Worm (Caenorhabditis elegans) whole organism, mixed stage, embryonic: ENCODE data around the gene Y42A5A.5.

ENCODE experiments used
- M03D4.4 ChIP-seq: sonication (generic microtip); optimal IDR thresholded peaks from 2 replicates; lab custom pipeline; 2017; ENCODE audit warnings: mild to moderate bottlenecking, missing genetic modification characterization, missing compliant biosample characterization
- bed-3 ChIP-seq: fragments of 200-800 bp; sonication (Bioruptor generic); optimal IDR thresholded peaks from 3 replicates; lab custom pipeline; 2018; ENCODE audit warnings: mild to moderate bottlenecking, missing genetic modification characterization, moderate library complexity, missing compliant biosample characterization
- blmp-1 ChIP-seq: fragments of 150-350 bp; optimal IDR thresholded peaks from 2 replicates; lab custom pipeline; 2014; ENCODE audit warnings: missing biosample characterization, missing genetic modification characterization
- ceh-39 ChIP-seq: fragments of 150-350 bp; optimal IDR thresholded peaks from 2 replicates; lab custom pipeline; 2014; ENCODE audit warnings: missing biosample characterization, missing genetic modification characterization
- ceh-43 ChIP-seq: fragments of 200-800 bp; sonication (Bioruptor generic); optimal IDR thresholded peaks from 2 replicates; lab custom pipeline; 2018; ENCODE audit warnings: mild to moderate bottlenecking, missing genetic modification characterization, moderate library complexity, missing compliant biosample characterization
- ceh-83 ChIP-seq: fragments of 200-800 bp; sonication (Bioruptor generic); optimal IDR thresholded peaks from 2 replicates; lab custom pipeline; 2018; ENCODE audit warnings: mild to moderate bottlenecking, missing genetic modification characterization, missing compliant biosample characterization
- ces-1 ChIP-seq: fragments of 150-350 bp; optimal IDR thresholded peaks from 2 replicates; lab custom pipeline; 2014; ENCODE audit warnings: missing biosample characterization, missing genetic modification reagents, missing genetic modification characterization
- cnd-1 ChIP-seq: fragments of 200-800 bp; sonication (Bioruptor generic); optimal IDR thresholded peaks from 2 replicates; lab custom pipeline; 2018; ENCODE audit warnings: mild to moderate bottlenecking, missing genetic modification characterization, missing compliant biosample characterization
- drap-1 ChIP-seq: fragments of 200-800 bp; sonication (Bioruptor generic); optimal IDR thresholded peaks from 3 replicates; lab custom pipeline; 2018; ENCODE audit warnings: mild to moderate bottlenecking, missing genetic modification characterization, missing compliant biosample characterization
- elt-1 ChIP-seq: sonication (generic microtip); optimal IDR thresholded peaks from 2 replicates; lab custom pipeline; 2017; ENCODE audit warnings: missing genetic modification characterization, mild to moderate bottlenecking, missing compliant biosample characterization, antibody characterized with exemption, moderate library complexity, borderline replicate concordance; ENCODE audit not compliant: insufficient read depth
- elt-3 ChIP-seq: fragments of 150-350 bp; optimal IDR thresholded peaks from 2 replicates; lab custom pipeline; 2014; ENCODE audit warnings: missing biosample characterization, missing genetic modification characterization
- flh-1 ChIP-seq: fragments of 200-800 bp; sonication (Bioruptor generic); optimal IDR thresholded peaks from 2 replicates; lab custom pipeline; 2018; ENCODE audit warnings: mild to moderate bottlenecking, missing genetic modification characterization, moderate library complexity, missing compliant biosample characterization
- ham-2 ChIP-seq: fragments of 200-800 bp; sonication (Bioruptor generic); optimal IDR thresholded peaks from 2 replicates; lab custom pipeline; 2018; ENCODE audit warnings: mild to moderate bottlenecking, missing genetic modification characterization, missing compliant biosample characterization
- hlh-1 ChIP-seq: fragments of 150-350 bp; optimal IDR thresholded peaks from 2 replicates; lab custom pipeline; 2014; ENCODE audit warnings: missing biosample characterization, missing genetic modification reagents, missing genetic modification characterization
- lin-13 ChIP-seq: fragments of 150-350 bp; optimal IDR thresholded peaks from 2 replicates; lab custom pipeline; 2014; ENCODE audit warnings: missing biosample characterization, missing genetic modification characterization
- lin-32 ChIP-seq: fragments of 200-800 bp; sonication (Bioruptor generic); optimal IDR thresholded peaks from 2 replicates; lab custom pipeline; 2018; ENCODE audit warnings: mild to moderate bottlenecking, missing genetic modification characterization, missing compliant biosample characterization
- lsy-2 ChIP-seq: fragments of 150-350 bp; optimal IDR thresholded peaks from 2 replicates; lab custom pipeline; 2014; ENCODE audit warnings: missing biosample characterization, missing genetic modification characterization
- mab-5 ChIP-seq: fragments of 150-350 bp; optimal IDR thresholded peaks from 2 replicates; lab custom pipeline; 2014; ENCODE audit warnings: missing biosample characterization, missing genetic modification characterization
- mep-1 ChIP-seq: fragments of 150-350 bp; optimal IDR thresholded peaks from 2 replicates; lab custom pipeline; 2017; ENCODE audit warnings: missing biosample characterization, missing genetic modification reagents, missing genetic modification characterization, inconsistent platforms
- mls-2 ChIP-seq: sonication (generic microtip); optimal IDR thresholded peaks from 2 replicates; lab custom pipeline; 2016; ENCODE audit warnings: mild to moderate bottlenecking, missing genetic modification characterization, moderate library complexity, missing compliant biosample characterization
- nhr-12 ChIP-seq: fragments of 150-350 bp; optimal IDR thresholded peaks from 2 replicates; lab custom pipeline; 2014; ENCODE audit warnings: missing biosample characterization, missing genetic modification characterization
- nhr-2 ChIP-seq: fragments of 150-350 bp; optimal IDR thresholded peaks from 2 replicates; lab custom pipeline; 2014; ENCODE audit warnings: missing biosample characterization, missing genetic modification characterization
- nhr-237 ChIP-seq: fragments of 150-350 bp; optimal IDR thresholded peaks from 2 replicates; lab custom pipeline; 2014; ENCODE audit warnings: missing biosample characterization, missing genetic modification characterization
- nhr-28 ChIP-seq: fragments of 150-350 bp; optimal IDR thresholded peaks from 2 replicates; lab custom pipeline; 2014; ENCODE audit warnings: missing biosample characterization, missing genetic modification characterization
- nhr-76 ChIP-seq: sonication (generic microtip); optimal IDR thresholded peaks from 2 replicates; lab custom pipeline; 2017; ENCODE audit warnings: missing biosample characterization, missing genetic modification characterization
- pha-4 ChIP-seq: fragments of 150-350 bp; optimal IDR thresholded peaks from 2 replicates; lab custom pipeline; 2018; ENCODE audit warnings: missing biosample characterization, missing genetic modification reagents, missing genetic modification characterization
- sem-2 ChIP-seq: fragments of 200-800 bp; sonication (Bioruptor generic); optimal IDR thresholded peaks from 2 replicates; lab custom pipeline; 2018; ENCODE audit warnings: mild to moderate bottlenecking, missing genetic modification characterization, missing compliant biosample characterization
- snpc-4 ChIP-seq: fragments of 150-350 bp; optimal IDR thresholded peaks from 2 replicates; lab custom pipeline; 2014; ENCODE audit warnings: missing biosample characterization, missing genetic modification characterization
- sptf-1 ChIP-seq: sonication (generic microtip); optimal IDR thresholded peaks from 2 replicates; lab custom pipeline; 2017; ENCODE audit warnings: mild to moderate bottlenecking, missing genetic modification characterization, moderate library complexity, missing compliant biosample characterization
- tbx-8 ChIP-seq: fragments of 200-800 bp; sonication (Bioruptor generic); optimal IDR thresholded peaks from 2 replicates; lab custom pipeline; 2018; ENCODE audit warnings: mild to moderate bottlenecking, missing genetic modification characterization, moderate library complexity, missing compliant biosample characterization
- unc-120 ChIP-seq: sonication (generic microtip); optimal IDR thresholded peaks from 2 replicates; lab custom pipeline; 2017; ENCODE audit warnings: missing genetic modification characterization, missing compliant biosample characterization; ENCODE audit not compliant: poor library complexity, severe bottlenecking
- unc-39 ChIP-seq: fragments of 150-350 bp; optimal IDR thresholded peaks from 2 replicates; lab custom pipeline; 2014; ENCODE audit warnings: missing biosample characterization, missing genetic modification characterization
- unc-62 ChIP-seq: fragments of 150-350 bp; optimal IDR thresholded peaks from 2 replicates; lab custom pipeline; 2014; ENCODE audit warnings: missing biosample characterization, missing genetic modification reagents, missing genetic modification characterization
- zip-8 ChIP-seq: fragments of 150-350 bp; optimal IDR thresholded peaks from 2 replicates; lab custom pipeline; 2014; ENCODE audit warnings: missing biosample characterization, missing genetic modification characterization
- ztf-11 ChIP-seq: fragments of 150-350 bp; optimal IDR thresholded peaks from 2 replicates; lab custom pipeline; 2014; ENCODE audit warnings: missing biosample characterization, missing genetic modification characterization

Y42A5A.5 gene

DNA sequence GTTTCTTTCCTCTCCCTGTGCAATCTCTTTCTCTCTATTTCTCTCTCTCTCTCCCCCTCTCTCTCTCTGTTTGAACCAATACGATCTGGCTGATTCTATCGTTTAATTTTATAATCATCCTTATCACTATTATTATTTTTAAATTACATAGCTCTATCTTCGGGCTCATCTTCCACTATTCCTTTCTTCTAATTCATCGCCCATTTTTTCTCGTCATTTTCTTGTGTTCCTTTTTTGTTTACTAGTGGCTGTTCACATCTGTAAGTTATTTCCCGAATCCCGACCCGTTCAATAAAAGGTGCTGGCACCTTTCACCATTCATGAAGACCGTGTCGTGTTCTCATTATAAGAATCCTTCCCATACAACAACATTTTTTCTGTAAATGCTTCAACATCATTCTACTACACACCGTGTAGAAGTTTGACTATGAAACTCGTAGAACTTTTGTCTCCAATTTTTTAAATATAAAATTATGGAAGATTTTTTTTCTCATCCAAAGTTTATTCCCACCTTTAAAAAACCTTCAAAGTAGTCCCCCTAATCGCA is 8.7 kb upstream of the Y42A5A.5 start:
- TF ChIP-seq hlh-1 (tag; lab: Kevin White, UChicago) (no peak), ceh-39 (tag; lab: Kevin White, UChicago) (no peak), nhr-76 (tag; lab: Kevin White, UChicago) (no peak)
- TF ChIP-seq, all 35 proteins: peak for 0

DNA sequence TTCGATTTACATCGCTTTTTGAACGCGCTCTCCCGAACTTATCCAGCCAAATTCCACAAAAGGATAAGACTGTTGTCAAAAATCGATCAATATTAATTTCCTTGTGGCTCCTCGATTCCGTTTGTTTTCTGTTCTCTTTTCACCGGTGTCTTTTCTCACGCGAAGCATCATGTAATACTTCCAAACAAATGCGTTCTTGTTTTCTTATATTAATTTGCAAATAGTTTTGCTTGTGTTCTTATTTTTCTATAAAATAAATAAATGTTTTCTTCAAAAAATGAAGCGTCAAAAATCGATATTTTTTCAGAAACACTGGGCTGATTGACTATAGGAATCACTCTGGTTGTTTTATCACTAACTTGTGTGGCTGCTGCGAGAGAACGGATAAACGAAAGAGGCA is 4.1 kb upstream of the Y42A5A.5 start, which contains the start of gene math-33:
Gene math-33, plus strand, starts transcription at position 301 of the 400 bp plus-strand sequence.
- no peak for TF ChIP-seq M03D4.4 (tag; lab: Kevin White, UChicago)
- no peak for TF ChIP-seq nhr-28 (tag; lab: Kevin White, UChicago)
- no peak for TF ChIP-seq nhr-76 (tag; lab: Kevin White, UChicago)
- no peak for TF ChIP-seq unc-39 (tag; lab: Kevin White, UChicago)
- TF ChIP-seq flh-1 = no peak
- no peak for TF ChIP-seq zip-8 (tag; lab: Kevin White, UChicago)
- no peak for TF ChIP-seq pha-4 (tag; lab: Kevin White, UChicago)
- no peak for TF ChIP-seq ztf-11
- no peak for TF ChIP-seq nhr-2 (tag; lab: Kevin White, UChicago)
- no peak for TF ChIP-seq cnd-1 (tag; lab: Kevin White, UChicago)
- no peak for TF ChIP-seq unc-62
- TF ChIP-seq sptf-1 = no peak
- TF ChIP-seq elt-3 (tag; lab: Kevin White, UChicago) = no peak
- TF ChIP-seq nhr-237 (tag; lab: Kevin White, UChicago) = no peak
- TF ChIP-seq hlh-1 (tag; lab: Kevin White, UChicago) = no peak

DNA sequence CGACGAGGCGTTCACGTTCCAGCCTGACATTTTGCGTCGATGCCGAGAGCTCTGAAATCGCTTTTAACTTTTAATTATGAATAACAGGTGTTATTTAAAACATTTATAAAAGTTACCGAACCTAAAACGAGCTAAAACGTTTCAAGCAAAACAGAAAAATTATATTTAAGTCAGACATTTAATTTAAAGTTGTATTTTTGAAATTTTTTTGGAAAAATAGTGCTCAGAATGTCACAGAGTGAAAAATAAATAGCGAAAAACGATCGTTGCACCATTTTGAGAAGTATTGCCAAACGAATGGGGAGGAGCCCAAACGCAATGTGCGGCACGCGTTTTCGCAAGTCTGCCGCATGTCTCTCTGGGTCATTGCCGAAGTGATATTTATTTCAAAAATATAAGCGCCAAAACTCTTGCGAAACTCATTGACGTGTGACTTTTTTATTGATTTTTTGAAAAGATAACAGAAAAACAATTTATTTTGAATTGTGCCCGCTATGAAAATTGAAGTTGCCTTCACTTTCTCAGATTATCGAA is 3.6 kb upstream of the Y42A5A.5 start, which contains the start of gene erfa-3:
Gene erfa-3, minus strand, starts transcription at position 51 of the 534 bp plus-strand sequence.
- TF ChIP-seq ceh-39 (tag; lab: Kevin White, UChicago) (no peak), ceh-43 (GFP tag; lab: Kevin White, UChicago) (peak; percentile 84), unc-39 (tag; lab: Kevin White, UChicago) (no peak), hlh-1 (tag; lab: Kevin White, UChicago) (peak; percentile 58), nhr-28 (tag; lab: Kevin White, UChicago) (peak; percentile 26), zip-8 (tag; lab: Kevin White, UChicago) (no peak), flh-1 (no peak), ham-2 (GFP tag; lab: Kevin White, UChicago) (peak; percentile 28), nhr-2 (tag; lab: Kevin White, UChicago) (no peak), bed-3 (GFP tag; lab: Kevin White, UChicago) (peak; percentile 65), nhr-12 (tag; lab: Kevin White, UChicago) (peak; percentile 12), pha-4 (tag; lab: Kevin White, UChicago) (peak; percentile 53), cnd-1 (tag; lab: Kevin White, UChicago) (peak; percentile 50), nhr-76 (tag; lab: Kevin White, UChicago) (peak; percentile 79), blmp-1 (tag; lab: Kevin White, UChicago) (no peak), unc-120 (peak; percentile 79), elt-3 (tag; lab: Kevin White, UChicago) (no peak), M03D4.4 (tag; lab: Kevin White, UChicago) (peak; percentile 86), snpc-4 (no peak), tbx-8 (peak; percentile 47), mab-5 (no peak), ceh-83 (peak; percentile 88), unc-62 (no peak), nhr-237 (tag; lab: Kevin White, UChicago) (no peak), lin-13 (tag; lab: Kevin White, UChicago) (peak; percentile 69), ces-1 (GFP tag; lab: Kevin White, UChicago) (peak; percentile 13), lsy-2 (tag; lab: Kevin White, UChicago) (peak; percentile 33), lin-32 (GFP tag; lab: Kevin White, UChicago) (no peak), mls-2 (tag; lab: Kevin White, UChicago) (peak; percentile 88), ztf-11 (peak; percentile 82), drap-1 (GFP tag; lab: Kevin White, UChicago) (peak; percentile 65), elt-1 (tag; lab: Kevin White, UChicago) (peak; percentile 37), mep-1 (peak; percentile 68), sem-2 (GFP tag; lab: Kevin White, UChicago) (peak; percentile 52), sptf-1 (peak; percentile 90)
- TF ChIP-seq, all 35 proteins: peak for 23
